Fruit fly (Drosophila melanogaster): ENCODE data around the gene CG34150.
A peak's percentile ranks its signal among the peaks of the same experiment; 100 is the strongest.

Gene CG34150

dm6 chr3R:24787042-24787565, 27.0 kb upstream of the CG34150 start, which contains the start of gene CG5805 (continued):
- TF ChIP-seq CG14965 (GFP tag; optimal IDR thresholded peaks at IDR 0.05; ENCODE audit: borderline replicate concordance) (peak; percentile 8), Jarid2 (GFP tag; optimal IDR thresholded peaks at IDR 0.05) (peak; percentile 74), CG10462 (GFP tag; optimal IDR thresholded peaks at IDR 0.05) (peak; percentile 23), CG13123 (GFP tag; optimal IDR thresholded peaks at IDR 0.05) (no peak), Doc3 (GFP tag; IDR thresholded peaks at IDR 0.05; ENCODE audit: partially characterized antibody) (no peak), CG17361 (GFP tag; IDR thresholded peaks at IDR 0.05) (peak; percentile 88), C15 (GFP tag; IDR thresholded peaks at IDR 0.05) (peak; percentile 78; the same call in 2 of the 3 replicates), grn (GFP tag; optimal IDR thresholded peaks at IDR 0.05) (peak; percentile 69), CG18262 (tag; optimal IDR thresholded peaks at IDR 0.05) (peak; percentile 65), slbo (GFP tag; IDR thresholded peaks at IDR 0.05) (peak; percentile 84), CG17912 (GFP tag; optimal IDR thresholded peaks at IDR 0.05) (peak; percentile 87), sd (tag; optimal IDR thresholded peaks at IDR 0.05) (peak; percentile 66), ftz-f1 (GFP tag; optimal IDR thresholded peaks at IDR 0.05) (peak; percentile 90), CG7928 (GFP tag; optimal IDR thresholded peaks at IDR 0.05) (peak; percentile 57), sisA (GFP tag; IDR thresholded peaks at IDR 0.05) (no peak), yki (optimal IDR thresholded peaks at IDR 0.05) (no peak), CG13287 (GFP tag; IDR thresholded peaks at IDR 0.05; ENCODE audit: partially characterized antibody) (peak; percentile 38; the same call in 1 of the 2 replicates), Hsf (GFP tag; optimal IDR thresholded peaks at IDR 0.05) (peak; percentile 88), grau (tag; optimal IDR thresholded peaks at IDR 0.05) (peak; percentile 74), CG2116 (GFP tag; optimal IDR thresholded peaks at IDR 0.05) (peak; percentile 90), CG15601 (tag; optimal IDR thresholded peaks at IDR 0.05) (peak; percentile 80), tap (tag; optimal IDR thresholded peaks at IDR 0.05) (peak; percentile 66), dimm (GFP tag; IDR thresholded peaks at IDR 0.05) (peak; percentile 59), CG2129 (GFP tag; IDR thresholded peaks at IDR 0.05; ENCODE audit: partially characterized antibody) (no peak), Fer1 (GFP tag; optimal IDR thresholded peaks at IDR 0.05) (peak; percentile 91), amos (GFP tag; IDR thresholded peaks at IDR 0.05; ENCODE audit: partially characterized antibody) (no peak; the same call in 1 of the 2 replicates), emc (GFP tag; optimal IDR thresholded peaks at IDR 0.05) (peak; percentile 81), Six4 (GFP tag; optimal IDR thresholded peaks at IDR 0.05) (peak; percentile 59), ara (GFP tag; IDR thresholded peaks at IDR 0.05) (peak; percentile 73), CG5180 (GFP tag; optimal IDR thresholded peaks at IDR 0.05) (peak; percentile 56), CG13894 (tag; optimal IDR thresholded peaks at IDR 0.05) (peak; percentile 58), gcm (GFP tag; optimal IDR thresholded peaks at IDR 0.05) (peak; percentile 60), Sox102F (GFP tag; optimal IDR thresholded peaks at IDR 0.05) (peak; percentile 61), tio (GFP tag; optimal IDR thresholded peaks at IDR 0.05) (no peak), Lpt (GFP tag; optimal IDR thresholded peaks at IDR 0.05) (no peak), aop (GFP tag; IDR thresholded peaks at IDR 0.05) (no peak), CG17186 (GFP tag; optimal IDR thresholded peaks at IDR 0.05) (peak; percentile 85), pita (GFP tag; optimal IDR thresholded peaks at IDR 0.05) (peak; percentile 64), Fer3 (tag; optimal IDR thresholded peaks at IDR 0.05) (peak; percentile 92), Ets65A (GFP tag) (peak; percentile 99), D (optimal IDR thresholded peaks at IDR 0.05) (no peak), D (GFP tag; optimal IDR thresholded peaks at IDR 0.05) (peak; percentile 79), CG12155 (GFP tag; optimal IDR thresholded peaks at IDR 0.05) (peak; percentile 63), CG12299 (tag; optimal IDR thresholded peaks at IDR 0.05) (peak; percentile 53), Scr (GFP tag; IDR thresholded peaks at IDR 0.05; ENCODE audit: partially characterized antibody) (peak; percentile 21; the same call in 1 of the 2 replicates), CG2202 (tag; optimal IDR thresholded peaks at IDR 0.05) (peak; percentile 76), Side (GFP tag; optimal IDR thresholded peaks at IDR 0.05) (peak; percentile 80), Atf-2 (GFP tag; optimal IDR thresholded peaks at IDR 0.05) (peak; percentile 56), knrl (GFP tag; IDR thresholded peaks at IDR 0.05; ENCODE audit: partially characterized antibody) (no peak; the same call in 2 of the 3 replicates), H2.0 (GFP tag; IDR thresholded peaks at IDR 0.05) (peak; percentile 82)

Data from whole organism, embryonic.